Fruit fly (Drosophila melanogaster): ENCODE data around the gene pall.

DNA sequence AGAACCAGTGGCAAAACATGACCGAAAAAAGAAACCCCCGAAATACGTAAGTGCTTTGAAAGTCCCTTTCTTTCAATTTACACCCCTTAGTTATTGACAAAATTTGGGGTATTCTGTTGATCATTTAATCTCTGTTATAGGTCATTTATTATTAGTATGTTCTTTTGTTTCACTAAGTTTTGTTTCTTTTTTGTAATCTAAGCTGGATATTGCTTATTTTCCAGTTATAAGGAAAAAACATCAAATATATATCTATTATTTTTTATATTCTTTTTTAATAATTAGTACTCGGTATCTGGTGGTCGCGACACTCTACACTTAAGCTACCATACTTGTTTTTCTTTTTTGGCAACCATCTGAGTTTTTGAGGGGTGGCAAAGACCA lies 21.1 kb upstream of the pall start:
- TF ChIP-seq psq (optimal IDR thresholded peaks at IDR 0.05) (no peak), Myc (optimal IDR thresholded peaks at IDR 0.05) (no peak), ttk (optimal IDR thresholded peaks at IDR 0.05) (no peak), insv (optimal IDR thresholded peaks at IDR 0.05) (no peak)
